Worm (Caenorhabditis elegans) whole organism, mixed stage, embryonic: ENCODE data around the gene set-3.
A peak's percentile ranks its signal among the peaks of the same experiment; 100 is the strongest.
"Not testable (repeated sequence)": the region's sequence is repeated elsewhere in the genome, so short reads cannot be mapped to it uniquely, and the experiment has no call there.

Source experiments
- M03D4.4 ChIP-seq: sonication (generic microtip); optimal IDR thresholded peaks from 2 replicates; lab custom pipeline; 2017; ENCODE audit warnings: mild to moderate bottlenecking, missing genetic modification characterization, missing compliant biosample characterization
- blmp-1 ChIP-seq: fragments of 150-350 bp; optimal IDR thresholded peaks from 2 replicates; lab custom pipeline; 2014; ENCODE audit warnings: missing biosample characterization, missing genetic modification characterization
- ceh-39 ChIP-seq: fragments of 150-350 bp; optimal IDR thresholded peaks from 2 replicates; lab custom pipeline; 2014; ENCODE audit warnings: missing biosample characterization, missing genetic modification characterization
- ceh-43 ChIP-seq: fragments of 200-800 bp; sonication (Bioruptor generic); optimal IDR thresholded peaks from 2 replicates; lab custom pipeline; 2018; ENCODE audit warnings: mild to moderate bottlenecking, missing genetic modification characterization, moderate library complexity, missing compliant biosample characterization
- ceh-83 ChIP-seq: fragments of 200-800 bp; sonication (Bioruptor generic); optimal IDR thresholded peaks from 2 replicates; lab custom pipeline; 2018; ENCODE audit warnings: mild to moderate bottlenecking, missing genetic modification characterization, missing compliant biosample characterization
- ces-1 ChIP-seq: fragments of 150-350 bp; optimal IDR thresholded peaks from 2 replicates; lab custom pipeline; 2014; ENCODE audit warnings: missing biosample characterization, missing genetic modification reagents, missing genetic modification characterization
- cnd-1 ChIP-seq: fragments of 200-800 bp; sonication (Bioruptor generic); optimal IDR thresholded peaks from 2 replicates; lab custom pipeline; 2018; ENCODE audit warnings: mild to moderate bottlenecking, missing genetic modification characterization, missing compliant biosample characterization
- elt-1 ChIP-seq: sonication (generic microtip); optimal IDR thresholded peaks from 2 replicates; lab custom pipeline; 2017; ENCODE audit warnings: missing genetic modification characterization, mild to moderate bottlenecking, missing compliant biosample characterization, antibody characterized with exemption, moderate library complexity, borderline replicate concordance; ENCODE audit not compliant: insufficient read depth
- elt-3 ChIP-seq: fragments of 150-350 bp; optimal IDR thresholded peaks from 2 replicates; lab custom pipeline; 2014; ENCODE audit warnings: missing biosample characterization, missing genetic modification characterization
- ham-2 ChIP-seq: fragments of 200-800 bp; sonication (Bioruptor generic); optimal IDR thresholded peaks from 2 replicates; lab custom pipeline; 2018; ENCODE audit warnings: mild to moderate bottlenecking, missing genetic modification characterization, missing compliant biosample characterization
- hlh-1 ChIP-seq: fragments of 150-350 bp; optimal IDR thresholded peaks from 2 replicates; lab custom pipeline; 2014; ENCODE audit warnings: missing biosample characterization, missing genetic modification reagents, missing genetic modification characterization
- lin-13 ChIP-seq: fragments of 150-350 bp; optimal IDR thresholded peaks from 2 replicates; lab custom pipeline; 2014; ENCODE audit warnings: missing biosample characterization, missing genetic modification characterization
- lsy-2 ChIP-seq: fragments of 150-350 bp; optimal IDR thresholded peaks from 2 replicates; lab custom pipeline; 2014; ENCODE audit warnings: missing biosample characterization, missing genetic modification characterization
- mab-5 ChIP-seq: fragments of 150-350 bp; optimal IDR thresholded peaks from 2 replicates; lab custom pipeline; 2014; ENCODE audit warnings: missing biosample characterization, missing genetic modification characterization
- mep-1 ChIP-seq: fragments of 150-350 bp; optimal IDR thresholded peaks from 2 replicates; lab custom pipeline; 2017; ENCODE audit warnings: missing biosample characterization, missing genetic modification reagents, missing genetic modification characterization, inconsistent platforms
- mls-2 ChIP-seq: sonication (generic microtip); optimal IDR thresholded peaks from 2 replicates; lab custom pipeline; 2016; ENCODE audit warnings: mild to moderate bottlenecking, missing genetic modification characterization, moderate library complexity, missing compliant biosample characterization
- nhr-2 ChIP-seq: fragments of 150-350 bp; optimal IDR thresholded peaks from 2 replicates; lab custom pipeline; 2014; ENCODE audit warnings: missing biosample characterization, missing genetic modification characterization
- nhr-237 ChIP-seq: fragments of 150-350 bp; optimal IDR thresholded peaks from 2 replicates; lab custom pipeline; 2014; ENCODE audit warnings: missing biosample characterization, missing genetic modification characterization
- nhr-28 ChIP-seq: fragments of 150-350 bp; optimal IDR thresholded peaks from 2 replicates; lab custom pipeline; 2014; ENCODE audit warnings: missing biosample characterization, missing genetic modification characterization
- nhr-76 ChIP-seq: sonication (generic microtip); optimal IDR thresholded peaks from 2 replicates; lab custom pipeline; 2017; ENCODE audit warnings: missing biosample characterization, missing genetic modification characterization
- sem-2 ChIP-seq: fragments of 200-800 bp; sonication (Bioruptor generic); optimal IDR thresholded peaks from 2 replicates; lab custom pipeline; 2018; ENCODE audit warnings: mild to moderate bottlenecking, missing genetic modification characterization, missing compliant biosample characterization
- snpc-4 ChIP-seq: fragments of 150-350 bp; optimal IDR thresholded peaks from 2 replicates; lab custom pipeline; 2014; ENCODE audit warnings: missing biosample characterization, missing genetic modification characterization
- sptf-1 ChIP-seq: sonication (generic microtip); optimal IDR thresholded peaks from 2 replicates; lab custom pipeline; 2017; ENCODE audit warnings: mild to moderate bottlenecking, missing genetic modification characterization, moderate library complexity, missing compliant biosample characterization
- tbx-8 ChIP-seq: fragments of 200-800 bp; sonication (Bioruptor generic); optimal IDR thresholded peaks from 2 replicates; lab custom pipeline; 2018; ENCODE audit warnings: mild to moderate bottlenecking, missing genetic modification characterization, moderate library complexity, missing compliant biosample characterization
- unc-120 ChIP-seq: sonication (generic microtip); optimal IDR thresholded peaks from 2 replicates; lab custom pipeline; 2017; ENCODE audit warnings: missing genetic modification characterization, missing compliant biosample characterization; ENCODE audit not compliant: poor library complexity, severe bottlenecking
- unc-39 ChIP-seq: fragments of 150-350 bp; optimal IDR thresholded peaks from 2 replicates; lab custom pipeline; 2014; ENCODE audit warnings: missing biosample characterization, missing genetic modification characterization
- unc-62 ChIP-seq: fragments of 150-350 bp; optimal IDR thresholded peaks from 2 replicates; lab custom pipeline; 2014; ENCODE audit warnings: missing biosample characterization, missing genetic modification reagents, missing genetic modification characterization
- zip-8 ChIP-seq: fragments of 150-350 bp; optimal IDR thresholded peaks from 2 replicates; lab custom pipeline; 2014; ENCODE audit warnings: missing biosample characterization, missing genetic modification characterization

set-3 gene

DNA sequence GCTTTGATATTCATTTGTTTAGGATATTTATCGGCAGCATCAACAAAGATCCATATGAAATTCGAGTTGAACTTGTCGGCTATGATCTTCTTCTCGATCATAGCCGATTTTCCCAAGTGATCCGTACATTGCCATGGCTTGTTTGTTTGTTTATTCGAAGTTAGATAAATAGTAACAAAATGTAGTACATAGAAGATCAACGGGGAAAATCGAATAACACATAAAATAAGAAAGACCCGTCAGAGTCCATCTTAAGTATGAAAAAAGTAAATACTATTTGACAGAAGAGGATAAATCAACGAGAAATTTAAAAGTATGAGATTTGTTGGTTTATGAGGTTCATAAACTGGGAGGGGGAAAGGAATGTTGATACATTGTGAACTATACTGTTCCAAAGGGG, 11.6 kb downstream of the set-3 start, which contains the start of gene C07A9.5:
Gene C07A9.5, minus strand, starts transcription at position 101 of the 400 bp plus-strand sequence.
- not testable (repeated sequence) for TF ChIP-seq ces-1 (GFP tag; lab: Kevin White, UChicago); elt-3 (tag; lab: Kevin White, UChicago); mab-5 (tag; lab: Kevin White, UChicago)

- TF ChIP-seq nhr-76, sptf-1, snpc-4 (tag; lab: Kevin White, UChicago): not testable (repeated sequence)
Measured at ce11 chrIII:9681206-9681605, 13.2 kb downstream of the set-3 start, which contains the start of gene C07A9.13. Gene C07A9.13 (minus strand): TSS chrIII:9681306.

DNA sequence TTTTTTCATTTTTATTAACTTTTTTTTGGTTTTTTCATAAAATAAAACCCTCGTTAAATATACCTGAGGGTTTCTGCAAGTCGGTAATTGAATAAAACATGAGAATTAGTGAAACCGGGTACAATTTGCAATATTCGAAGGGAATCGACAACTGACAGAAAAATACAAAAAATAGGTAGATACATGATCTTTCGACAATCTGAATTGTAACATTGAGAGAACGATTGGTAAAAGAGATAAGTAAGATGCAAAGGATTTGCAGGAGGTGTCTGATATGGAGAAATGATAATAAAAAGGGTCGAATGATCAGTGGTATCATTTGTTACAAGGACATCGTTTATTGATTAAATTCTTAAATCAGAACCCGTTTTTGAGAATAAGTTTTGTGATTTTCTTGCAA, 15.6 kb downstream of the set-3 start, which contains the start of gene ugt-60:
Gene ugt-60, minus strand, starts transcription at position 233 of the 400 bp plus-strand sequence.
- TF ChIP-seq elt-1 (peak; percentile 51), nhr-76 (tag; lab: Kevin White, UChicago) (no peak)

- TF ChIP-seq elt-3 (tag; lab: Kevin White, UChicago) (no peak), nhr-28 (tag; lab: Kevin White, UChicago) (no peak), ham-2 (GFP tag; lab: Kevin White, UChicago) (no peak), hlh-1 (no peak), unc-39 (tag; lab: Kevin White, UChicago) (no peak), unc-120 (tag; lab: Kevin White, UChicago) (no peak), blmp-1 (tag; lab: Kevin White, UChicago) (no peak), nhr-2 (no peak), nhr-76 (tag; lab: Kevin White, UChicago) (no peak)
Measured at ce11 chrIII:9669546-9669945, 24.8 kb downstream of the set-3 start.

DNA sequence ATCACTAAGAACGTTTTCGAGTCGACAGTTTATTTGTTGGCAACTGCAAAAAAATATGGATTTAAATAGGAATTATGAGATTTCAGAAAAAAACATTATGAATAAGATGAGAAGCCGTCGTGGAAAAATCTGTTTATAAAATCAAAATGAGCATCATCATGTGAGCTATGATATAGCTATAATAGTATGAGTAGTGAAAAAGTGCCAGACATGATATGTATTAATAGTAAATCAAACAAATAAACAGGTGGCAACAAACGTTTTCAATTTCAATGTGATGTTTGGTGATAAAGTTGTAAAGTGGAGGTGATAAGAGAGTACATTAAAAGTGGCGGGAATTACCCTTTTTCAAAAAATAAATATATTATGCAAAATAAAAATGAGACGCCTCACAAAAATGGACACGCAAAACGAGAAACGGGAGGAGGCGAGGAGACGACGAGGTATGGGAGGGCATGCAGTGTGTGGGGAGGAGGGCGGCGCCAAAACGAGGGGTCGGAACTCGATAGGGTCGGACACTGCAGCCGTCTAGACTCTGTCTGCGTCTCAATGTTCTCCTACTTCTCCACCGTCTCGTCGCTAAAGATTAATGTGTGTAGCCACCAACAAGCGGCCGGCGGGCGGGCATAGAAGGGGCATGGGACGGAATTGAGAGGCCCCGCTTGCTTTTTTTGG, 26.6 kb downstream of the set-3 start, which contains the start of gene C07A9.9:
Gene C07A9.9, minus strand, starts transcription at position 51 of the 675 bp plus-strand sequence.
- TF ChIP-seq nhr-237 (tag; lab: Kevin White, UChicago), result peak; percentile 20
- peak; percentile 19 for TF ChIP-seq ces-1 (GFP tag; lab: Kevin White, UChicago)
- peak; percentile 20 for TF ChIP-seq unc-62
- peak; percentile 20 for TF ChIP-seq lin-13 (tag; lab: Kevin White, UChicago)
- no peak for TF ChIP-seq snpc-4 (tag; lab: Kevin White, UChicago)
- TF ChIP-seq sptf-1 (tag; lab: Kevin White, UChicago), result peak; percentile 75
- TF ChIP-seq mls-2, result peak; percentile 54
- TF ChIP-seq unc-120 (tag; lab: Kevin White, UChicago), result peak; percentile 84
- no peak for TF ChIP-seq ceh-39 (tag; lab: Kevin White, UChicago)
- TF ChIP-seq ham-2 (GFP tag; lab: Kevin White, UChicago), result peak; percentile 98
- TF ChIP-seq elt-1, result peak; percentile 35
- TF ChIP-seq unc-39 (tag; lab: Kevin White, UChicago), result no peak
- TF ChIP-seq M03D4.4 (tag; lab: Kevin White, UChicago), result peak; percentile 50
- TF ChIP-seq lsy-2 (tag; lab: Kevin White, UChicago), result peak; percentile 38

DNA sequence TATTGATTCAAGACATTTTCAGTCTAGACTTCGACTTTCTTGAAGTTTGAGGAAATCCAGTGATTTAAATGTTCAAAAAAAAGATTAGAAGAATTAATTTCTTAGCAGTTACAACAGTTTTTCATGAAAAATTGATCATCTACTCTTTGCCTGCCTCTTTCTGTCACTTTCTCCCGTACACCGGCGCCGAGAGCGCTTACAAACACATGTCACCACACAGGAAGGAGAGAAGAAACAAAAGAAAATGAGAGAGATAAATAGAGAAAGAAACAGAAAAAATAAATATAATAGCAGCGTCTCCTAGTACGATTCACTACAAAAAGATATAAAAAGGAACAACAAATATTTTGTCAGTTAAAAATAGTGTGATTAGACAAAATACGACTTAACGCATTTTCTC, 27.7 kb downstream of the set-3 start:
- TF ChIP-seq hlh-1 (no peak), cnd-1 (no peak), ces-1 (GFP tag; lab: Kevin White, UChicago) (no peak), nhr-76 (tag; lab: Kevin White, UChicago) (no peak), mep-1 (tag; lab: Kevin White, UChicago) (peak; percentile 18), blmp-1 (tag; lab: Kevin White, UChicago) (no peak), ceh-83 (GFP tag; lab: Kevin White, UChicago) (no peak), tbx-8 (no peak), unc-39 (tag; lab: Kevin White, UChicago) (no peak), sem-2 (GFP tag; lab: Kevin White, UChicago) (no peak), zip-8 (tag; lab: Kevin White, UChicago) (no peak), nhr-28 (tag; lab: Kevin White, UChicago) (no peak), ceh-43 (GFP tag; lab: Kevin White, UChicago) (no peak), elt-1 (no peak), unc-62 (peak; percentile 66), unc-120 (tag; lab: Kevin White, UChicago) (peak; percentile 14)
- TF ChIP-seq, all 35 proteins: peak for 3
